Fruit fly (Drosophila melanogaster) whole organism, embryonic: ENCODE measurements around the gene CG17105.

Experiments used
- CG10267 ChIP-seq: fragments of 200-800 bp; sonication (Bioruptor generic); optimal IDR thresholded peaks from 2 replicates; lab custom pipeline; 2018; ENCODE audit warnings: missing biosample characterization, mild to moderate bottlenecking, missing genetic modification characterization, moderate library complexity
- CG10654 ChIP-seq: fragments of 200-800 bp; sonication (Bioruptor generic); optimal IDR thresholded peaks from 2 replicates; lab custom pipeline; 2016; ENCODE audit warnings: missing biosample characterization, missing genetic modification characterization
- CG1792 ChIP-seq: fragments of 200-800 bp; sonication (Bioruptor generic); optimal IDR thresholded peaks from 2 replicates; lab custom pipeline; 2016; ENCODE audit warnings: missing biosample characterization, missing genetic modification characterization
- CrebB ChIP-seq: fragments of 200-800 bp; sonication (Bioruptor generic); optimal IDR thresholded peaks from 3 replicates; lab custom pipeline; 2018; ENCODE audit warnings: missing biosample characterization, mild to moderate bottlenecking, missing genetic modification characterization
- MESR4 ChIP-seq: fragments of 200-800 bp; sonication (Bioruptor generic); optimal IDR thresholded peaks from 2 replicates; lab custom pipeline; 2018; ENCODE audit warnings: missing biosample characterization, mild to moderate bottlenecking, missing genetic modification characterization, moderate library complexity
- ken ChIP-seq: fragments of 200-800 bp; sonication (Bioruptor generic); IDR thresholded peaks from 3 replicates; pipeline ENCODE4 v1.3.6; 2022; ENCODE audit warnings: missing biosample characterization, missing genetic modification characterization
- run ChIP-seq: fragments of 200-800 bp; sonication (Bioruptor generic); optimal IDR thresholded peaks from 3 replicates; lab custom pipeline; 2018; ENCODE audit warnings: missing biosample characterization, mild to moderate bottlenecking, missing genetic modification characterization

dm6 chr2L:10694053-10694618 is 13.3 kb downstream of the CG17105 start, which contains the start of gene CG17108:
- no peak for TF ChIP-seq ken (GFP tag; lab: Robert Waterston, UW)
- TF ChIP-seq MESR4 = no peak
- no peak for TF ChIP-seq CG10654 (GFP tag; lab: Kevin White, UChicago)
- no peak for TF ChIP-seq CG1792 (GFP tag; lab: Kevin White, UChicago)
- no peak for TF ChIP-seq run (tag; lab: Kevin White, UChicago)
- no peak for TF ChIP-seq CrebB
- no peak for TF ChIP-seq CG10267 (tag; lab: Kevin White, UChicago)
